Worm (Caenorhabditis elegans): Measurements from ENCODE around the gene ZK470.6.

The ZK470.6 gene

DNA sequence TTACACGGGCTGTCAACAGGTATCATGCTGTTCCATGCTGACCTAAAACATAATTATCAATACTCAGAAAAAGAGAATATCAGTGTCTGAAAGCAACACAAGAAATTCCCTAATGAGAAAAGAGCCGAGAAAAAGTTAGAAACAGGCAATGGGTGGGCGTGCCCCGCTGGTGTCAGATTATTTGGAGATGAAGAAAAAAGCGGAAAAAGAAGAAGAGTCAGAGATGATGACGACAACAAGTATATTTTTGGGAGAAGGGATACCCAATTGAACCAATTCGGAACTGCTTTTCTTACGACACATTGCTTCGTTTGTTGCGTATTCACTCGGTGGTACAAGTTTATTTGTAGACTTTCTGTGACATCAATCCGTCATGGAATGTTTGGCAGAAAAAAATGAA lies 19.1 kb upstream of the ZK470.6 start, which contains the start of gene F20B6.4:
Gene F20B6.4 (minus strand): TSS at position 101 of the 400 bp plus-strand sequence.
- TF ChIP-seq cebp-2 (GFP tag; IDR thresholded peaks at IDR 0.05), result no peak
- TF ChIP-seq F57C9.4 (tag; optimal IDR thresholded peaks at IDR 0.05), result no peak
- no peak for TF ChIP-seq attf-6 (GFP tag; IDR thresholded peaks at IDR 0.05)
- TF ChIP-seq xnd-1 (tag; optimal IDR thresholded peaks at IDR 0.05), result no peak
- TF ChIP-seq lin-35 (GFP tag; optimal IDR thresholded peaks at IDR 0.05), result no peak
- TF ChIP-seq B0019.2 (GFP tag; conservative IDR thresholded peaks at IDR 0.05), result no peak
- no peak for TF ChIP-seq hrde-1 (tag; optimal IDR thresholded peaks at IDR 0.05; ENCODE audit: borderline replicate concordance)
- no peak for TF ChIP-seq egrh-3 (GFP tag; IDR thresholded peaks at IDR 0.05)
- no peak for TF ChIP-seq sea-2 (GFP tag; IDR thresholded peaks at IDR 0.05)
- TF ChIP-seq snpc-4 (GFP tag; optimal IDR thresholded peaks at IDR 0.05), result no peak
- TF ChIP-seq snpc-4 (tag; optimal IDR thresholded peaks at IDR 0.05), result no peak
- TF ChIP-seq F37B4.10 (GFP tag; IDR thresholded peaks at IDR 0.05), result no peak
- no peak for TF ChIP-seq mcd-1 (GFP tag; IDR thresholded peaks at IDR 0.05)
- TF ChIP-seq rcor-1 (GFP tag; IDR thresholded peaks at IDR 0.05), result no peak

DNA sequence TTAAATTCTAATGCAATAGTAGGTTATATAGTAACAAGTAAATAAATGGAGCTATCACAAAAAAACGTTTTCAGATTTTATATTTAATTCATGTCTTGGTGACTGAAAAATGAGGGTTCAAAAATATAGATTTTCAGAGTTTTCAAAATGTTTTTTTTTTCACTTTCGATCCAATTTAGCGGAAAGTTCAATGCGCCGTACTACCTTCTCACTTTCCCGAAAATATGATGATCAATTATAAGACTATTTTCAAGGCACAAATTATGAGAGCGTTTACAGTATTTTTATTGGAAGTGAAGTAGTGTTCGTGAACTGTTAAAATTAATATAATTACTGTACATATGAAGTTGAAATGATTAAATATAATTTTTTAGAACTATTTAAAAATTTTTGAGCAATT lies 15.8 kb upstream of the ZK470.6 start:
- no peak for TF ChIP-seq lag-1 (GFP tag; IDR thresholded peaks at IDR 0.05)
- TF ChIP-seq F52B5.7 (tag; optimal IDR thresholded peaks at IDR 0.05), result no peak
- no peak for TF ChIP-seq pha-4 (tag; optimal IDR thresholded peaks at IDR 0.05)
- TF ChIP-seq sea-2 (GFP tag; IDR thresholded peaks at IDR 0.05), result no peak
- TF ChIP-seq akir-1 (GFP tag; optimal IDR thresholded peaks at IDR 0.05), result no peak
- no peak for TF ChIP-seq nfya-1 (tag; optimal IDR thresholded peaks at IDR 0.05; ENCODE audit: borderline replicate concordance, insufficient read depth)
- no peak for TF ChIP-seq B0019.2 (GFP tag; conservative IDR thresholded peaks at IDR 0.05)
- TF ChIP-seq nhr-120 (GFP tag; IDR thresholded peaks at IDR 0.05), result no peak
- peak; percentile 36 for TF ChIP-seq madf-10 (tag; optimal IDR thresholded peaks at IDR 0.05)
- no peak for TF ChIP-seq lin-26 (GFP tag; IDR thresholded peaks at IDR 0.05)
- no peak for TF ChIP-seq T07F8.4 (tag; optimal IDR thresholded peaks at IDR 0.05)
- TF ChIP-seq tlf-1 (GFP tag; optimal IDR thresholded peaks at IDR 0.05), result peak; percentile 42
- no peak for TF ChIP-seq lsl-1 (GFP tag; optimal IDR thresholded peaks at IDR 0.05)
- no peak for TF ChIP-seq hlh-26 (GFP tag; conservative IDR thresholded peaks at IDR 0.05)
- no peak for TF ChIP-seq F49E8.2 (tag; optimal IDR thresholded peaks at IDR 0.05; ENCODE audit: insufficient read depth)
- TF ChIP-seq snpc-4 (GFP tag; optimal IDR thresholded peaks at IDR 0.05), result no peak
- TF ChIP-seq snpc-4 (tag; optimal IDR thresholded peaks at IDR 0.05), result peak in 1 of 4 experiments; percentile 17
- no peak for TF ChIP-seq nhr-179 (tag; optimal IDR thresholded peaks at IDR 0.05)
- no peak for TF ChIP-seq aptf-2 (GFP tag; conservative IDR thresholded peaks at IDR 0.05)
- peak; percentile 48 for TF ChIP-seq B0035.1 (tag; optimal IDR thresholded peaks at IDR 0.05)
- no peak for TF ChIP-seq unc-130 (GFP tag; optimal IDR thresholded peaks at IDR 0.05)
- no peak for TF ChIP-seq lsy-27 (tag; optimal IDR thresholded peaks at IDR 0.05; ENCODE audit: borderline replicate concordance, insufficient read depth)
- no peak for TF ChIP-seq let-526 (GFP tag; IDR thresholded peaks at IDR 0.05)
- no peak for TF ChIP-seq efl-1 (GFP tag; optimal IDR thresholded peaks at IDR 0.05)
- no peak for TF ChIP-seq F23B12.7 (tag; optimal IDR thresholded peaks at IDR 0.05; ENCODE audit: insufficient read depth)
- TF ChIP-seq ceh-100 (GFP tag; IDR thresholded peaks at IDR 0.05), result no peak
- TF ChIP-seq nfyb-1 (GFP tag; IDR thresholded peaks at IDR 0.05), result peak; percentile 44; the same call in 1 of the 2 replicates
- no peak for TF ChIP-seq athp-1 (tag; optimal IDR thresholded peaks at IDR 0.05)
- peak; percentile 45; the same call in 1 of the 2 replicates for TF ChIP-seq B0336.3 (GFP tag; IDR thresholded peaks at IDR 0.05)
- TF ChIP-seq attf-6 (GFP tag; IDR thresholded peaks at IDR 0.05), result no peak
- no peak for TF ChIP-seq pbrm-1 (GFP tag; IDR thresholded peaks at IDR 0.05)
- no peak for TF ChIP-seq Y95B8A.8 (GFP tag; IDR thresholded peaks at IDR 0.05)
- TF ChIP-seq Y53G8AR.9 (GFP tag; conservative IDR thresholded peaks at IDR 0.05), result no peak
- TF ChIP-seq ceh-58 (GFP tag; IDR thresholded peaks at IDR 0.05), result no peak
- no peak for TF ChIP-seq cebp-2 (GFP tag; IDR thresholded peaks at IDR 0.05)
- no peak for TF ChIP-seq F57C9.4 (tag; optimal IDR thresholded peaks at IDR 0.05)
- TF ChIP-seq F39B2.1 (GFP tag; IDR thresholded peaks at IDR 0.05), result no peak
- TF ChIP-seq him-1 (tag; optimal IDR thresholded peaks at IDR 0.05), result no peak
- no peak for TF ChIP-seq rec-8 (tag; optimal IDR thresholded peaks at IDR 0.05)

All from whole organism, young adult.